Worm (Caenorhabditis elegans): ENCODE results near the gene Y53G8AM.7.

DNA sequence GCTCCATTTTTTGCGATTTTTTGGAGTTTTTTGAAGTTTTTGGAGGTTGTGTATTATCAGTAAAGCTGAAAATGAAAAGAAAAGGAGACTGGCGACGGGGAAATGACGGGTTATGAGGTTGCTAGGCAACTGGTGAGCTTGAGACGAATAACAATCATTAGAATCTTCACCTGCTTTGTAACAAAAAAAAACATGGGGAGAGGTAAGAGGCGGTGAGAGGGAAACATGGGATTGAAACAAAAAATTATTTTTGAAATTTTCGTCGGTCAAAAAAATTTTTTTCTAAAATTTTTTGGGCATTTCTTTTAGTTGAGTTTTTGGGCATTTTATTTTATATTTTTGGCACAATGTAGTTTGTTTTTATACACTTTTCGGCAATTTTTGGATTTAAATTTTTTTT, at the start of gene Y53G8AM.7:
- TF ChIP-seq dao-5 (tag; optimal IDR thresholded peaks at IDR 0.05) = no peak
- no peak for TF ChIP-seq him-1 (tag; optimal IDR thresholded peaks at IDR 0.05)
